Worm (Caenorhabditis elegans) whole organism, young adult: ENCODE results near the gene php-3.

Experiments used
- D2030.7 ChIP-seq: fragments of 200-800 bp; sonication (Bioruptor generic); IDR thresholded peaks from 2 replicates; pipeline ENCODE4 v1.3.6; 2022; ENCODE audit warnings: missing genetic modification reagents, missing genetic modification characterization, missing compliant biosample characterization
- F10E7.11 ChIP-seq: sonication (generic microtip); optimal IDR thresholded peaks from 2 replicates; lab custom pipeline; 2017; ENCODE audit warnings: mild to moderate bottlenecking, missing genetic modification characterization, moderate library complexity, missing compliant biosample characterization
- F33H1.4 ChIP-seq: fragments of 200-800 bp; sonication (Bioruptor generic); IDR thresholded peaks from 2 replicates; pipeline ENCODE4 v1.3.6; 2022; ENCODE audit warnings: missing genetic modification reagents, missing genetic modification characterization, missing compliant biosample characterization
- F37B4.10 ChIP-seq: fragments of 200-800 bp; sonication (Bioruptor generic); IDR thresholded peaks from 2 replicates; pipeline ENCODE4 v1.3.6; 2022; ENCODE audit warnings: missing genetic modification characterization, missing compliant biosample characterization
- F39B2.1 ChIP-seq: fragments of 200-800 bp; sonication (Bioruptor generic); IDR thresholded peaks from 2 replicates; pipeline ENCODE4 v1.3.6; 2022; ENCODE audit warnings: missing genetic modification reagents, missing genetic modification characterization, missing compliant biosample characterization
- F52B5.7 ChIP-seq: sonication (generic microtip); optimal IDR thresholded peaks from 2 replicates; lab custom pipeline; 2016; ENCODE audit warnings: mild to moderate bottlenecking, missing genetic modification characterization, missing compliant biosample characterization
- F57A8.1 ChIP-seq: fragments of 200-800 bp; sonication (Bioruptor generic); optimal IDR thresholded peaks from 2 replicates; lab custom pipeline; 2018; ENCODE audit warnings: mild to moderate bottlenecking, missing genetic modification characterization, moderate library complexity, missing compliant biosample characterization
- T07F8.4 ChIP-seq: sonication (generic microtip); optimal IDR thresholded peaks from 2 replicates; lab custom pipeline; 2016; ENCODE audit warnings: mild to moderate bottlenecking, missing genetic modification characterization, moderate library complexity, missing compliant biosample characterization
- Y67H2A.10 ChIP-seq: fragments of 200-800 bp; sonication (Bioruptor generic); conservative IDR thresholded peaks from 2 replicates; pipeline ENCODE4 v1.3.6; 2022; ENCODE audit warnings: missing genetic modification reagents, missing genetic modification characterization, missing compliant biosample characterization
- Y79H2A.3 ChIP-seq: fragments of 200-800 bp; sonication (Bioruptor generic); conservative IDR thresholded peaks from 2 replicates; pipeline ENCODE4 v1.3.6; 2022; ENCODE audit warnings: missing genetic modification reagents, missing genetic modification characterization, missing compliant biosample characterization
- Y95B8A.8 ChIP-seq: fragments of 200-800 bp; sonication (Bioruptor generic); IDR thresholded peaks from 2 replicates; pipeline ENCODE4 v1.3.6; 2022; ENCODE audit warnings: missing genetic modification reagents, missing genetic modification characterization, missing compliant biosample characterization
- ama-1 ChIP-seq, 3 experiments: fragments of 150-350 bp in 1 of 3; sonication (generic microtip) in 2 of 3; optimal IDR thresholded peaks; 2 replicates each; lab custom pipeline; 2014 to 2018; ENCODE audit warnings: missing biosample characterization in 2 of 3, missing genetic modification characterization in 2 of 3, missing genetic modification reagents in 2 of 3
- atf-7 ChIP-seq: sonication (generic microtip); optimal IDR thresholded peaks from 2 replicates; lab custom pipeline; 2017; ENCODE audit warnings: mild to moderate bottlenecking, missing genetic modification characterization, missing compliant biosample characterization
- attf-6 ChIP-seq: fragments of 200-800 bp; sonication (Bioruptor generic); IDR thresholded peaks from 2 replicates; pipeline ENCODE4 v1.3.6; 2022; ENCODE audit warnings: missing genetic modification reagents, missing genetic modification characterization, missing compliant biosample characterization
- cebp-2 ChIP-seq: fragments of 200-800 bp; sonication (Bioruptor generic); IDR thresholded peaks from 2 replicates; pipeline ENCODE4 v1.3.6; 2022; ENCODE audit warnings: missing genetic modification characterization, missing compliant biosample characterization
- ceh-100 ChIP-seq: fragments of 200-800 bp; sonication (Bioruptor generic); IDR thresholded peaks from 2 replicates; pipeline ENCODE4 v1.3.6; 2022; ENCODE audit warnings: missing genetic modification reagents, missing genetic modification characterization, missing compliant biosample characterization
- ceh-27 ChIP-seq: fragments of 200-800 bp; sonication (Bioruptor generic); optimal IDR thresholded peaks from 2 replicates; lab custom pipeline; 2018; ENCODE audit warnings: mild to moderate bottlenecking, missing genetic modification characterization, moderate library complexity, missing compliant biosample characterization
- ets-4 ChIP-seq: fragments of 200-800 bp; sonication (Bioruptor generic); optimal IDR thresholded peaks from 2 replicates; lab custom pipeline; 2018; ENCODE audit warnings: mild to moderate bottlenecking, missing genetic modification characterization, missing compliant biosample characterization
- gei-17 ChIP-seq: fragments of 200-800 bp; sonication (Bioruptor generic); optimal IDR thresholded peaks from 2 replicates; lab custom pipeline; 2018; ENCODE audit warnings: mild to moderate bottlenecking, missing genetic modification characterization, missing compliant biosample characterization
- hlh-12 ChIP-seq: sonication (generic microtip); optimal IDR thresholded peaks from 2 replicates; lab custom pipeline; 2016; ENCODE audit warnings: missing genetic modification characterization, missing compliant biosample characterization
- hsf-1 ChIP-seq: fragments of 200-800 bp; sonication (Bioruptor generic); IDR thresholded peaks from 2 replicates; pipeline ENCODE4 v1.3.6; 2022; ENCODE audit warnings: missing genetic modification reagents, missing genetic modification characterization, missing compliant biosample characterization
- lag-1 ChIP-seq: fragments of 200-800 bp; sonication (Bioruptor generic); IDR thresholded peaks from 2 replicates; pipeline ENCODE4 v1.3.6; 2022; ENCODE audit warnings: missing genetic modification reagents, missing genetic modification characterization, missing compliant biosample characterization
- let-526 ChIP-seq: fragments of 200-800 bp; sonication (Bioruptor generic); IDR thresholded peaks from 2 replicates; pipeline ENCODE4 v1.3.6; 2022; ENCODE audit warnings: missing genetic modification reagents, missing genetic modification characterization, missing compliant biosample characterization
- lsl-1 ChIP-seq: fragments of 200-800 bp; sonication (Bioruptor generic); optimal IDR thresholded peaks from 2 replicates; lab custom pipeline; 2018; ENCODE audit warnings: mild to moderate bottlenecking, missing genetic modification characterization, moderate library complexity, missing compliant biosample characterization
- madf-3 ChIP-seq: fragments of 200-800 bp; sonication (Bioruptor generic); IDR thresholded peaks from 2 replicates; pipeline ENCODE4 v1.3.6; 2022; ENCODE audit warnings: missing genetic modification reagents, missing genetic modification characterization, missing compliant biosample characterization
- madf-8 ChIP-seq: fragments of 200-800 bp; sonication (Bioruptor generic); conservative IDR thresholded peaks from 2 replicates; pipeline ENCODE4 v1.3.6; 2022; ENCODE audit warnings: missing genetic modification reagents, missing genetic modification characterization, missing compliant biosample characterization
- mes-4 ChIP-seq: sonication (generic microtip); optimal IDR thresholded peaks from 2 replicates; lab custom pipeline; 2016; ENCODE audit warnings: missing genotype, missing genetic modification characterization, missing compliant biosample characterization
- nfyb-1 ChIP-seq: fragments of 200-800 bp; sonication (Bioruptor generic); IDR thresholded peaks from 2 replicates; pipeline ENCODE4 v1.3.6; 2022; ENCODE audit warnings: missing genetic modification reagents, missing genetic modification characterization, missing compliant biosample characterization
- nhr-27 ChIP-seq: fragments of 200-800 bp; sonication (Bioruptor generic); optimal IDR thresholded peaks from 2 replicates; lab custom pipeline; 2018; ENCODE audit warnings: mild to moderate bottlenecking, missing genetic modification characterization, moderate library complexity, missing compliant biosample characterization
- pha-4 ChIP-seq: fragments of 150-350 bp; sonication (generic microtip); optimal IDR thresholded peaks from 2 replicates; lab custom pipeline; 2014; ENCODE audit warnings: missing biosample characterization, missing genetic modification reagents, missing genetic modification characterization
- rec-8 ChIP-seq, 2 experiments: sonication (generic microtip); optimal IDR thresholded peaks; 2 replicates each; lab custom pipeline; 2016; ENCODE audit warnings: mild to moderate bottlenecking in 2 of 2, missing genetic modification characterization in 2 of 2, missing genetic modification reagents in 2 of 2, missing genotype in 2 of 2, missing biosample characterization in 1 of 2, missing compliant biosample characterization in 1 of 2, moderate library complexity in 1 of 2
- repo-1 ChIP-seq: sonication (generic microtip); optimal IDR thresholded peaks from 2 replicates; lab custom pipeline; 2017; ENCODE audit warnings: mild to moderate bottlenecking, missing genetic modification characterization, missing compliant biosample characterization
- rpc-1 ChIP-seq, 2 experiments: fragments of 150-350 bp in 1 of 2; sonication (generic microtip) in 1 of 2; optimal IDR thresholded peaks; 2 replicates each; lab custom pipeline; 2014 to 2018; ENCODE audit warnings: missing biosample characterization in 1 of 2, missing genetic modification characterization in 1 of 2, missing genetic modification reagents in 1 of 2, missing genotype in 1 of 2
- snpc-4 ChIP-seq, 5 experiments: fragments of 150-350 bp in 1 of 5; sonication (generic microtip) in 4 of 5; optimal IDR thresholded peaks; 2 replicates each; lab custom pipeline; 2014 to 2018; ENCODE audit warnings: missing genetic modification characterization in 5 of 5, missing biosample characterization in 3 of 5, antibody characterized with exemption in 2 of 5, mild to moderate bottlenecking in 2 of 5, missing compliant biosample characterization in 2 of 5, missing genotype in 2 of 5, moderate library complexity in 2 of 5, missing genetic modification reagents in 1 of 5
- unc-130 ChIP-seq: sonication (generic microtip); optimal IDR thresholded peaks from 2 replicates; lab custom pipeline; 2016; ENCODE audit warnings: missing genetic modification reagents, missing genetic modification characterization, missing compliant biosample characterization
- zfh-2 ChIP-seq: fragments of 200-800 bp; sonication (Bioruptor generic); conservative IDR thresholded peaks from 2 replicates; pipeline ENCODE4 v1.3.6; 2022; ENCODE audit warnings: missing genetic modification reagents, missing genetic modification characterization, missing compliant biosample characterization
- ztf-26 ChIP-seq: sonication (generic microtip); optimal IDR thresholded peaks from 2 replicates; lab custom pipeline; 2017; ENCODE audit warnings: missing genetic modification characterization, missing compliant biosample characterization
- ztf-3 ChIP-seq: fragments of 200-800 bp; sonication (Bioruptor generic); optimal IDR thresholded peaks from 2 replicates; lab custom pipeline; 2018; ENCODE audit warnings: mild to moderate bottlenecking, missing genetic modification characterization, missing compliant biosample characterization

php-3 gene

ce11 chrIII:12077456-12077855 is at the start of gene php-3:
TSS of gene php-3 (minus strand) at chrIII:12077556.
- no peak for TF ChIP-seq F37B4.10 (GFP tag; lab: Robert Waterston, UW)
- TF ChIP-seq lag-1 (GFP tag; lab: Robert Waterston, UW) = no peak
- TF ChIP-seq T07F8.4 (tag; lab: Kevin White, UChicago) = no peak

- TF ChIP-seq F39B2.1 (GFP tag; lab: Robert Waterston, UW) = no peak
- no peak for TF ChIP-seq madf-8 (GFP tag; lab: Robert Waterston, UW)
- no peak for TF ChIP-seq ztf-3 (GFP tag; lab: Kevin White, UChicago)
- TF ChIP-seq lsl-1 = no peak
- no peak for TF ChIP-seq F37B4.10 (GFP tag; lab: Robert Waterston, UW)
- TF ChIP-seq unc-130 (GFP tag; lab: Kevin White, UChicago) = no peak
- TF ChIP-seq F57A8.1 (GFP tag; lab: Kevin White, UChicago) = no peak
- TF ChIP-seq hlh-12 (tag; lab: Kevin White, UChicago) = no peak
- no peak for TF ChIP-seq ztf-26 (tag; lab: Kevin White, UChicago)
Measured at ce11 chrIII:12124392-12124791, 47.0 kb upstream of the php-3 start.

ce11 chrIII:12123427-12123826 is 46.1 kb upstream of the php-3 start:
- TF ChIP-seq ceh-27 (no peak), let-526 (no peak), rpc-1 (optimal IDR thresholded peaks at IDR 0.05; lab: Kevin White, UChicago) (peak; percentile 30), rpc-1 (tag; optimal IDR thresholded peaks at IDR 0.05; lab: Kevin White, UChicago) (no peak), F39B2.1 (GFP tag; lab: Robert Waterston, UW) (no peak), hsf-1 (GFP tag; lab: Robert Waterston, UW) (peak; percentile 93), ceh-100 (GFP tag; lab: Robert Waterston, UW) (no peak)

- TF ChIP-seq mes-4 (tag; lab: Kevin White, UChicago) (no peak), F10E7.11 (tag; lab: Kevin White, UChicago) (no peak), cebp-2 (GFP tag; lab: Robert Waterston, UW) (no peak), F52B5.7 (tag; lab: Kevin White, UChicago) (no peak), zfh-2 (GFP tag; lab: Robert Waterston, UW) (no peak), F33H1.4 (GFP tag; lab: Robert Waterston, UW) (no peak), F57A8.1 (GFP tag; lab: Kevin White, UChicago) (no peak), nhr-27 (tag; lab: Kevin White, UChicago) (no peak), Y95B8A.8 (GFP tag; lab: Robert Waterston, UW) (no peak), pha-4 (tag; lab: Kevin White, UChicago) (no peak), attf-6 (no peak), D2030.7 (GFP tag; lab: Robert Waterston, UW) (no peak), ama-1 (optimal IDR thresholded peaks at IDR 0.05; lab: Kevin White, UChicago) (no peak), ama-1 (GFP tag; optimal IDR thresholded peaks at IDR 0.05; lab: Kevin White, UChicago) (no peak), repo-1 (tag; lab: Kevin White, UChicago) (no peak), rec-8 (tag; optimal IDR thresholded peaks at IDR 0.05; lab: Kevin White, UChicago) (no peak), Y79H2A.3 (GFP tag; lab: Robert Waterston, UW) (no peak)
- TF ChIP-seq, all 124 proteins: peak for 0
Measured at ce11 chrIII:12121177-12121576, 43.8 kb upstream of the php-3 start.

ce11 chrIII:12119625-12120024 is 42.3 kb upstream of the php-3 start:
- TF ChIP-seq snpc-4 (GFP tag; optimal IDR thresholded peaks at IDR 0.05; lab: Kevin White, UChicago) (no peak), snpc-4 (tag; optimal IDR thresholded peaks at IDR 0.05; lab: Kevin White, UChicago) (no peak), Y79H2A.3 (GFP tag; lab: Robert Waterston, UW) (no peak), madf-3 (no peak), gei-17 (GFP tag; lab: Kevin White, UChicago) (no peak), F10E7.11 (tag; lab: Kevin White, UChicago) (no peak), atf-7 (tag; lab: Kevin White, UChicago) (no peak), nfyb-1 (GFP tag; lab: Robert Waterston, UW) (no peak), Y67H2A.10 (GFP tag; lab: Robert Waterston, UW) (no peak), ets-4 (GFP tag; lab: Kevin White, UChicago) (no peak)
- TF ChIP-seq, all 124 proteins: peak for 0
